Fruit fly (Drosophila melanogaster) S2 (cell line): ENCODE data around the gene CG7333.

ENCODE experiments used
- CG8478 ChIP-seq: fragments of >200 bp; optimal IDR thresholded peaks from 2 replicates; lab custom pipeline; 2018
- CTCF ChIP-seq, 2 experiments: fragments of >200 bp; optimal IDR thresholded peaks; 2 replicates each; lab custom pipeline; 2018

DNA sequence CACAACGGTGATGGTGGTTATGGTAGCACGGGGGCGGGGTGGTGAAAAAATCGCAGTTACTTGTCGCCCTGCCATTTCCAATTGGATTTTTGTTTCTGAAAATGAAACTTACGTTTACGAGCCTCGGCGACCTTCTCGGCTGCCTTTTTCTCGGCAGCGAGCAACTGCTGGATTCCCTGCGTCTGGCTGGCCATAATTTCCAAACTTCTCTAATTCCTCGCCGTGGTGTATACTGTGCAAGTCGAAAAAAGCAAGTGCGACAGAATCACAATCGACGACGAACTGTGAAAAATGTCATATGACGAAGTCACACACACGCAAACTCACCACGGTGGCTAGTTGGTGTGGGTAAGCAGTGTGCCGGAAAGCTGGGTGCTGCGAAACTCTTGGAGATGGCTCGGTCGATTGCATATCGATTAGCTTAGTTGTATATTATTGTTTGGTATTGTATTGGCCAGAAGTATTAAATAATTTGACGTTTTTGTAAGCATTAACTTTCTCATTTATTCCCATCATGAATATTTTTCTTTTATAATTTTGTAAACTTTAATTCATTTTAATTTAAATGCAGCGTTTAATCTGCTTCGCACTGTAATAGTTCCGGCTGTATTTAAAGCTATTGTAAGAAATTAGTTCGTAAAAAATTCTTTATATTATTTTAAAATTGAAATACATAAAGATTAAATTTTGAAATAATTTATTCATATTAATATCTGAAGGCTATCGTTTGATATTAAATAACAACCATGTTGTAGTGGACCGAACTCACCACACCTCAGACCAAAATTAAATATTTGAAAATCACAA is 43.9 kb downstream of the CG7333 start, which contains the start of gene Vha13:
- TF ChIP-seq CTCF (optimal IDR thresholded peaks at IDR 0.05; lab: Kevin White, UChicago) (no peak), CG8478 (lab: Kevin White, UChicago) (no peak)
